Worm (Caenorhabditis elegans) whole organism, young adult: ENCODE data around the gene cyk-4.

Experiments
- B0336.3 ChIP-seq: fragments of 200-800 bp; sonication (Bioruptor generic); IDR thresholded peaks from 2 replicates; pipeline ENCODE4 v1.3.6; 2022; ENCODE audit warnings: missing genetic modification characterization, missing compliant biosample characterization
- C06A6.2 ChIP-seq: fragments of 200-800 bp; sonication (Bioruptor generic); conservative IDR thresholded peaks from 2 replicates; pipeline ENCODE4 v1.3.6; 2022; ENCODE audit warnings: missing genetic modification characterization, missing compliant biosample characterization
- F33H1.4 ChIP-seq: fragments of 200-800 bp; sonication (Bioruptor generic); IDR thresholded peaks from 2 replicates; pipeline ENCODE4 v1.3.6; 2022; ENCODE audit warnings: missing genetic modification reagents, missing genetic modification characterization, missing compliant biosample characterization
- F49E8.2 ChIP-seq: sonication (generic microtip); optimal IDR thresholded peaks from 3 replicates; lab custom pipeline; 2017; ENCODE audit warnings: missing genetic modification characterization, mild to moderate bottlenecking, missing compliant biosample characterization, antibody characterized with exemption, moderate library complexity; ENCODE audit not compliant: insufficient read depth
- F52B5.7 ChIP-seq: sonication (generic microtip); optimal IDR thresholded peaks from 2 replicates; lab custom pipeline; 2016; ENCODE audit warnings: mild to moderate bottlenecking, missing genetic modification characterization, missing compliant biosample characterization
- F55B11.4 ChIP-seq: sonication (generic microtip); optimal IDR thresholded peaks from 2 replicates; lab custom pipeline; 2016; ENCODE audit warnings: missing compliant biosample characterization, missing genetic modification characterization, borderline replicate concordance; ENCODE audit not compliant: insufficient read depth
- K11D2.4 ChIP-seq: fragments of 200-800 bp; sonication (Bioruptor generic); IDR thresholded peaks from 2 replicates; pipeline ENCODE4 v1.3.6; 2022; ENCODE audit warnings: missing genetic modification reagents, missing genetic modification characterization, missing compliant biosample characterization
- Y56A3A.18 ChIP-seq: fragments of 200-800 bp; sonication (Bioruptor generic); IDR thresholded peaks from 2 replicates; pipeline ENCODE4 v1.3.6; 2022; ENCODE audit warnings: missing genetic modification reagents, missing genetic modification characterization, missing compliant biosample characterization
- Y79H2A.3 ChIP-seq: fragments of 200-800 bp; sonication (Bioruptor generic); conservative IDR thresholded peaks from 2 replicates; pipeline ENCODE4 v1.3.6; 2022; ENCODE audit warnings: missing genetic modification reagents, missing genetic modification characterization, missing compliant biosample characterization
- aptf-3 ChIP-seq: fragments of 200-800 bp; sonication (Bioruptor generic); IDR thresholded peaks from 2 replicates; pipeline ENCODE4 v1.3.6; 2022; ENCODE audit warnings: missing genetic modification characterization, missing compliant biosample characterization
- attf-5 ChIP-seq: fragments of 200-800 bp; sonication (Bioruptor generic); optimal IDR thresholded peaks from 2 replicates; lab custom pipeline; 2018; ENCODE audit warnings: mild to moderate bottlenecking, missing genetic modification characterization, missing compliant biosample characterization
- bed-2 ChIP-seq: fragments of 200-800 bp; sonication (Bioruptor generic); IDR thresholded peaks from 2 replicates; pipeline ENCODE4 v1.3.6; 2022; ENCODE audit warnings: missing genetic modification reagents, missing genetic modification characterization, missing compliant biosample characterization
- cebp-1 ChIP-seq, 2 experiments: fragments of 200-800 bp in 1 of 2; sonication (Bioruptor generic) in 1 of 2; sonication (generic microtip) in 1 of 2; IDR thresholded peaks in 1 of 2; optimal IDR thresholded peaks in 1 of 2; 2 replicates each; pipeline versions ENCODE4 v1.3.6 to Lab custom; 2017 to 2022; ENCODE audit warnings: missing compliant biosample characterization in 2 of 2, missing genetic modification characterization in 2 of 2, mild to moderate bottlenecking in 1 of 2, missing genetic modification reagents in 1 of 2, moderate library complexity in 1 of 2
- ceh-40 ChIP-seq: fragments of 200-800 bp; sonication (Bioruptor generic); IDR thresholded peaks from 2 replicates; pipeline ENCODE4 v1.3.6; 2022; ENCODE audit warnings: missing genetic modification characterization, missing compliant biosample characterization
- ceh-91 ChIP-seq: fragments of 200-800 bp; sonication (Bioruptor generic); IDR thresholded peaks from 2 replicates; pipeline ENCODE4 v1.3.6; 2022; ENCODE audit warnings: missing genetic modification reagents, missing genetic modification characterization, missing compliant biosample characterization
- die-1 ChIP-seq: sonication (generic microtip); optimal IDR thresholded peaks from 2 replicates; lab custom pipeline; 2016; ENCODE audit warnings: missing genotype, mild to moderate bottlenecking, missing genetic modification characterization, missing compliant biosample characterization
- dox-1 ChIP-seq: fragments of 200-800 bp; sonication (Bioruptor generic); IDR thresholded peaks from 2 replicates; pipeline ENCODE4 v1.3.6; 2022; ENCODE audit warnings: missing genetic modification reagents, missing genetic modification characterization, missing compliant biosample characterization
- dpl-1 ChIP-seq: fragments of 150-350 bp; optimal IDR thresholded peaks from 2 replicates; lab custom pipeline; 2014; ENCODE audit warnings: missing biosample characterization, missing genetic modification reagents, missing genetic modification characterization
- egl-44 ChIP-seq: fragments of 200-800 bp; sonication (Bioruptor generic); IDR thresholded peaks from 2 replicates; pipeline ENCODE4 v1.3.6; 2022; ENCODE audit warnings: missing genetic modification reagents, missing genetic modification characterization, missing compliant biosample characterization
- hlh-26 ChIP-seq: fragments of 200-800 bp; sonication (Bioruptor generic); conservative IDR thresholded peaks from 2 replicates; pipeline ENCODE4 v1.3.6; 2022; ENCODE audit warnings: missing genetic modification reagents, missing genetic modification characterization, missing compliant biosample characterization
- hmg-1.2 ChIP-seq: fragments of 200-800 bp; sonication (Bioruptor generic); IDR thresholded peaks from 2 replicates; pipeline ENCODE4 v1.3.6; 2022; ENCODE audit warnings: missing genetic modification reagents, missing genetic modification characterization, missing compliant biosample characterization
- hmg-20 ChIP-seq: fragments of 200-800 bp; sonication (Bioruptor generic); IDR thresholded peaks from 2 replicates; pipeline ENCODE4 v1.3.6; 2022; ENCODE audit warnings: missing genetic modification reagents, missing genetic modification characterization, missing compliant biosample characterization
- let-526 ChIP-seq: fragments of 200-800 bp; sonication (Bioruptor generic); IDR thresholded peaks from 2 replicates; pipeline ENCODE4 v1.3.6; 2022; ENCODE audit warnings: missing genetic modification reagents, missing genetic modification characterization, missing compliant biosample characterization
- lin-40 ChIP-seq: sonication (generic microtip); optimal IDR thresholded peaks from 2 replicates; lab custom pipeline; 2016; ENCODE audit warnings: missing genetic modification characterization, mild to moderate bottlenecking, missing compliant biosample characterization, missing genotype, missing genetic modification reagents
- lin-54 ChIP-seq: fragments of 200-800 bp; sonication (Bioruptor generic); optimal IDR thresholded peaks from 2 replicates; lab custom pipeline; 2018; ENCODE audit warnings: mild to moderate bottlenecking, missing genetic modification characterization, missing compliant biosample characterization
- madf-10 ChIP-seq: sonication (generic microtip); optimal IDR thresholded peaks from 2 replicates; lab custom pipeline; 2016; ENCODE audit warnings: mild to moderate bottlenecking, missing genetic modification characterization, missing compliant biosample characterization
- nhr-120 ChIP-seq: fragments of 200-800 bp; sonication (Bioruptor generic); IDR thresholded peaks from 2 replicates; pipeline ENCODE4 v1.3.6; 2022; ENCODE audit warnings: missing genetic modification characterization, missing compliant biosample characterization
- rcor-1 ChIP-seq: fragments of 200-800 bp; sonication (Bioruptor generic); IDR thresholded peaks from 2 replicates; pipeline ENCODE4 v1.3.6; 2022; ENCODE audit warnings: missing genetic modification reagents, missing genetic modification characterization, missing compliant biosample characterization
- rec-8 ChIP-seq, 2 experiments: sonication (generic microtip); optimal IDR thresholded peaks; 2 replicates each; lab custom pipeline; 2016; ENCODE audit warnings: mild to moderate bottlenecking in 2 of 2, missing genetic modification characterization in 2 of 2, missing genetic modification reagents in 2 of 2, missing genotype in 2 of 2, missing biosample characterization in 1 of 2, missing compliant biosample characterization in 1 of 2, moderate library complexity in 1 of 2
- rpc-1 ChIP-seq, 2 experiments: fragments of 150-350 bp in 1 of 2; sonication (generic microtip) in 1 of 2; optimal IDR thresholded peaks; 2 replicates each; lab custom pipeline; 2014 to 2018; ENCODE audit warnings: missing biosample characterization in 1 of 2, missing genetic modification characterization in 1 of 2, missing genetic modification reagents in 1 of 2, missing genotype in 1 of 2
- somi-1 ChIP-seq: fragments of 200-800 bp; sonication (Bioruptor generic); optimal IDR thresholded peaks from 2 replicates; lab custom pipeline; 2018; ENCODE audit warnings: mild to moderate bottlenecking, missing genetic modification characterization, missing compliant biosample characterization
- tlf-1 ChIP-seq: fragments of 200-800 bp; sonication (Bioruptor generic); optimal IDR thresholded peaks from 2 replicates; lab custom pipeline; 2018; ENCODE audit warnings: mild to moderate bottlenecking, missing genetic modification characterization, missing compliant biosample characterization
- unc-130 ChIP-seq: sonication (generic microtip); optimal IDR thresholded peaks from 2 replicates; lab custom pipeline; 2016; ENCODE audit warnings: missing genetic modification reagents, missing genetic modification characterization, missing compliant biosample characterization
- zfh-2 ChIP-seq: fragments of 200-800 bp; sonication (Bioruptor generic); conservative IDR thresholded peaks from 2 replicates; pipeline ENCODE4 v1.3.6; 2022; ENCODE audit warnings: missing genetic modification reagents, missing genetic modification characterization, missing compliant biosample characterization
- ztf-26 ChIP-seq: sonication (generic microtip); optimal IDR thresholded peaks from 2 replicates; lab custom pipeline; 2017; ENCODE audit warnings: missing genetic modification characterization, missing compliant biosample characterization

cyk-4 gene

ce11 chrIII:13719247-13719758 lies 51.7 kb downstream of the cyk-4 start:
- TF ChIP-seq F52B5.7 (peak; percentile 8), rcor-1 (no peak), lin-40 (tag; lab: Kevin White, UChicago) (no peak), hlh-26 (no peak), attf-5 (GFP tag; lab: Kevin White, UChicago) (peak; percentile 33), egl-44 (GFP tag; lab: Robert Waterston, UW) (no peak), F49E8.2 (tag; lab: Kevin White, UChicago) (no peak), cebp-1 (GFP tag; IDR thresholded peaks at IDR 0.05; lab: Robert Waterston, UW) (no peak), cebp-1 (tag; optimal IDR thresholded peaks at IDR 0.05; lab: Kevin White, UChicago) (peak; percentile 44), unc-130 (GFP tag; lab: Kevin White, UChicago) (no peak), ztf-26 (tag; lab: Kevin White, UChicago) (peak; percentile 46), bed-2 (GFP tag; lab: Robert Waterston, UW) (no peak), Y79H2A.3 (GFP tag; lab: Robert Waterston, UW) (no peak), madf-10 (tag; lab: Kevin White, UChicago) (no peak), zfh-2 (GFP tag; lab: Robert Waterston, UW) (0 out of 2 replicates have a peak, but pooled peaks have one; percentile 15), nhr-120 (GFP tag; lab: Robert Waterston, UW) (no peak), hmg-1.2 (no peak), rec-8 (tag; optimal IDR thresholded peaks at IDR 0.05; lab: Kevin White, UChicago) (no peak), let-526 (GFP tag; lab: Robert Waterston, UW) (0 out of 2 replicates have a peak, but pooled peaks have one; percentile 52), B0336.3 (GFP tag; lab: Robert Waterston, UW) (no peak), dpl-1 (GFP tag; lab: Kevin White, UChicago) (no peak), rpc-1 (optimal IDR thresholded peaks at IDR 0.05; lab: Kevin White, UChicago) (no peak), rpc-1 (tag; optimal IDR thresholded peaks at IDR 0.05; lab: Kevin White, UChicago) (no peak), die-1 (tag; lab: Kevin White, UChicago) (peak; percentile 31), Y56A3A.18 (no peak), lin-54 (no peak), hmg-20 (GFP tag; lab: Robert Waterston, UW) (no peak), F33H1.4 (GFP tag; lab: Robert Waterston, UW) (no peak), ceh-91 (no peak), somi-1 (GFP tag; lab: Kevin White, UChicago) (peak; percentile 1), K11D2.4 (GFP tag; lab: Robert Waterston, UW) (no peak), F55B11.4 (tag; lab: Kevin White, UChicago) (no peak), dox-1 (peak; percentile 24), ceh-40 (no peak), tlf-1 (GFP tag; lab: Kevin White, UChicago) (no peak), C06A6.2 (GFP tag; lab: Robert Waterston, UW) (0 out of 2 replicates have a peak, but pooled peaks have one; percentile 27), aptf-3 (no peak)
